Worm (Caenorhabditis elegans): ENCODE results near the gene herd-1.

- no peak for TF ChIP-seq ama-1 (optimal IDR thresholded peaks at IDR 0.05)
- no peak for TF ChIP-seq scrt-1 (GFP tag; IDR thresholded peaks at IDR 0.05)
- TF ChIP-seq sea-1 (GFP tag; conservative IDR thresholded peaks at IDR 0.05): no peak
- no peak for TF ChIP-seq pes-1 (GFP tag; IDR thresholded peaks at IDR 0.05)
- TF ChIP-seq tbx-11 (GFP tag; IDR thresholded peaks at IDR 0.05): no peak
- TF ChIP-seq tbx-37 (GFP tag; conservative IDR thresholded peaks at IDR 0.05): no peak
- no peak for TF ChIP-seq hnd-1 (tag; optimal IDR thresholded peaks at IDR 0.05)
- TF ChIP-seq hmg-4 (GFP tag; optimal IDR thresholded peaks at IDR 0.05): no peak
- no peak for TF ChIP-seq ceh-36 (tag; optimal IDR thresholded peaks at IDR 0.05)
- TF ChIP-seq F13C5.2 (tag; optimal IDR thresholded peaks at IDR 0.05): no peak
- TF ChIP-seq ets-7 (tag; optimal IDR thresholded peaks at IDR 0.05): no peak
These were observed 42.6 kb upstream of the herd-1 start for ce11 chrIII:12453785-12454184.
